Fruit fly (Drosophila melanogaster) whole organism, prepupa: ENCODE data around the gene Cpr65Ax1.

Experiments
- Blimp-1 ChIP-seq: fragments of 200-800 bp; sonication (Bioruptor generic); optimal IDR thresholded peaks from 3 replicates; lab custom pipeline; 2017; ENCODE audit warnings: missing biosample characterization, missing genetic modification characterization, mild to moderate bottlenecking, moderate library complexity, missing genetic modification reagents
- CG10669 ChIP-seq: fragments of 200-800 bp; sonication (Bioruptor generic); optimal IDR thresholded peaks from 3 replicates; lab custom pipeline; 2018; ENCODE audit warnings: missing biosample characterization, mild to moderate bottlenecking, missing genetic modification characterization, moderate library complexity
- CG11294 ChIP-seq: fragments of 200-800 bp; sonication (Bioruptor generic); IDR thresholded peaks from 2 replicates; pipeline ENCODE4 v1.3.6; 2022; ENCODE audit warnings: missing biosample characterization, missing genetic modification characterization
- CG11762 ChIP-seq: fragments of 200-800 bp; sonication (Bioruptor generic); optimal IDR thresholded peaks from 3 replicates; lab custom pipeline; 2016; ENCODE audit warnings: missing biosample characterization, missing genetic modification characterization; ENCODE audit not compliant: insufficient read depth
- CG15336 ChIP-seq: fragments of 200-800 bp; sonication (Bioruptor generic); IDR thresholded peaks from 2 replicates; pipeline ENCODE4 v1.3.6; 2022; ENCODE audit warnings: missing biosample characterization, missing genetic modification characterization
- CG1621 ChIP-seq: fragments of 200-800 bp; sonication (Bioruptor generic); optimal IDR thresholded peaks from 3 replicates; lab custom pipeline; 2018; ENCODE audit warnings: missing biosample characterization, mild to moderate bottlenecking, missing genetic modification characterization
- CG16779 ChIP-seq: fragments of 200-800 bp; sonication (Bioruptor generic); optimal IDR thresholded peaks from 3 replicates; lab custom pipeline; 2017; ENCODE audit warnings: missing biosample characterization, mild to moderate bottlenecking, missing genetic modification characterization
- CG3032 ChIP-seq: fragments of 200-800 bp; optimal IDR thresholded peaks from 2 replicates; lab custom pipeline; 2019; ENCODE audit warnings: missing biosample characterization, mild to moderate bottlenecking, missing genetic modification characterization, moderate library complexity
- CG31627 ChIP-seq: fragments of 200-800 bp; sonication (Bioruptor generic); optimal IDR thresholded peaks from 3 replicates; lab custom pipeline; 2016; ENCODE audit warnings: missing biosample characterization, missing genetic modification characterization
- CG32006 ChIP-seq: fragments of 200-800 bp; sonication (Bioruptor generic); optimal IDR thresholded peaks from 3 replicates; lab custom pipeline; 2017; ENCODE audit warnings: missing biosample characterization, mild to moderate bottlenecking, missing genetic modification characterization
- CG34406 ChIP-seq: fragments of 200-800 bp; sonication (Bioruptor generic); optimal IDR thresholded peaks from 3 replicates; lab custom pipeline; 2016; ENCODE audit warnings: missing biosample characterization, missing genetic modification characterization
- CG3919 ChIP-seq: fragments of 200-800 bp; sonication (Bioruptor generic); optimal IDR thresholded peaks from 3 replicates; lab custom pipeline; 2016; ENCODE audit warnings: missing biosample characterization, missing genetic modification characterization
- CG4318 ChIP-seq: fragments of 200-800 bp; sonication (Bioruptor generic); optimal IDR thresholded peaks from 3 replicates; lab custom pipeline; 2017; ENCODE audit warnings: missing biosample characterization, mild to moderate bottlenecking, missing genetic modification characterization
- CG6163 ChIP-seq: fragments of 200-800 bp; sonication (Bioruptor generic); IDR thresholded peaks from 3 replicates; pipeline ENCODE4 v1.3.6; 2022; ENCODE audit warnings: missing biosample characterization, missing genetic modification characterization
- CG6276 ChIP-seq: fragments of 200-800 bp; sonication (Bioruptor generic); optimal IDR thresholded peaks from 2 replicates; lab custom pipeline; 2017; ENCODE audit warnings: missing biosample characterization, mild to moderate bottlenecking, missing genetic modification characterization
- CG6792 ChIP-seq: fragments of 200-800 bp; sonication (Bioruptor generic); optimal IDR thresholded peaks from 3 replicates; lab custom pipeline; 2016; ENCODE audit warnings: missing biosample characterization, missing genetic modification characterization
- CG6808 ChIP-seq: fragments of 200-800 bp; sonication (Bioruptor generic); optimal IDR thresholded peaks from 3 replicates; lab custom pipeline; 2017; ENCODE audit warnings: missing biosample characterization, missing genetic modification characterization, mild to moderate bottlenecking, moderate library complexity, missing genetic modification reagents
- CG6854 ChIP-seq: fragments of 200-800 bp; sonication (Bioruptor generic); optimal IDR thresholded peaks from 2 replicates; lab custom pipeline; 2017; ENCODE audit warnings: missing biosample characterization, mild to moderate bottlenecking, missing genetic modification characterization
- CG7368 ChIP-seq: fragments of 200-800 bp; sonication (Bioruptor generic); optimal IDR thresholded peaks from 3 replicates; lab custom pipeline; 2016; ENCODE audit warnings: missing biosample characterization, missing genetic modification characterization
- CG8319 ChIP-seq: fragments of 200-800 bp; sonication (Bioruptor generic); optimal IDR thresholded peaks from 3 replicates; lab custom pipeline; 2016; ENCODE audit warnings: missing biosample characterization, missing genetic modification characterization
- CG8632 ChIP-seq: fragments of 200-800 bp; sonication (Bioruptor generic); optimal IDR thresholded peaks from 3 replicates; lab custom pipeline; 2016; ENCODE audit warnings: missing biosample characterization, missing genetic modification characterization
- Eip75B ChIP-seq: fragments of 200-800 bp; sonication (Bioruptor generic); optimal IDR thresholded peaks from 3 replicates; lab custom pipeline; 2016; ENCODE audit warnings: missing biosample characterization, missing genetic modification characterization
- Eip78C ChIP-seq: fragments of 200-800 bp; sonication (Bioruptor generic); peaks from one replicate; lab custom pipeline; 2016; ENCODE audit warnings: missing biosample characterization, missing genetic modification characterization
- Ets21C ChIP-seq: fragments of 200-800 bp; sonication (Bioruptor generic); optimal IDR thresholded peaks from 3 replicates; lab custom pipeline; 2016; ENCODE audit warnings: missing biosample characterization, missing genetic modification characterization
- Ets96B ChIP-seq: fragments of 200-800 bp; optimal IDR thresholded peaks from 2 replicates; lab custom pipeline; 2019; ENCODE audit warnings: missing biosample characterization, mild to moderate bottlenecking, missing genetic modification characterization, moderate library complexity
- Hr38 ChIP-seq: sonication (Bioruptor generic); optimal IDR thresholded peaks from 2 replicates; lab custom pipeline; 2016; ENCODE audit warnings: missing biosample characterization, missing genetic modification characterization
- Hr39 ChIP-seq: fragments of 200-800 bp; sonication (Bioruptor generic); optimal IDR thresholded peaks from 2 replicates; lab custom pipeline; 2016; ENCODE audit warnings: missing biosample characterization, missing genetic modification characterization
- Hr4 ChIP-seq: fragments of 200-800 bp; sonication (Bioruptor generic); optimal IDR thresholded peaks from 3 replicates; lab custom pipeline; 2016; ENCODE audit warnings: missing biosample characterization, missing genetic modification characterization
- Lpt ChIP-seq: fragments of 200-800 bp; sonication (Bioruptor generic); optimal IDR thresholded peaks from 3 replicates; lab custom pipeline; 2016; ENCODE audit warnings: missing biosample characterization, missing genetic modification characterization
- OdsH ChIP-seq: fragments of 200-800 bp; sonication (Bioruptor generic); optimal IDR thresholded peaks from 3 replicates; lab custom pipeline; 2016; ENCODE audit warnings: missing biosample characterization, missing genetic modification characterization
- Sox102F ChIP-seq: fragments of 200-800 bp; sonication (Bioruptor generic); optimal IDR thresholded peaks from 2 replicates; lab custom pipeline; 2016; ENCODE audit warnings: missing biosample characterization, mild to moderate bottlenecking, missing genetic modification characterization
- Sox15 ChIP-seq: fragments of 200-800 bp; sonication (Bioruptor generic); optimal IDR thresholded peaks from 3 replicates; lab custom pipeline; 2016; ENCODE audit warnings: missing biosample characterization, missing genetic modification characterization
- achi ChIP-seq: fragments of 200-800 bp; sonication (Bioruptor generic); optimal IDR thresholded peaks from 3 replicates; lab custom pipeline; 2016; ENCODE audit warnings: missing biosample characterization, missing genetic modification characterization
- acj6 ChIP-seq: fragments of 200-800 bp; sonication (Bioruptor generic); optimal IDR thresholded peaks from 3 replicates; lab custom pipeline; 2016; ENCODE audit warnings: missing biosample characterization, missing genetic modification characterization
- cyc ChIP-seq: fragments of 200-800 bp; sonication (Bioruptor generic); optimal IDR thresholded peaks from 3 replicates; lab custom pipeline; 2016; ENCODE audit warnings: missing biosample characterization, missing genetic modification characterization
- dsx ChIP-seq: fragments of 200-800 bp; optimal IDR thresholded peaks from 3 replicates; lab custom pipeline; 2019; ENCODE audit warnings: missing biosample characterization, mild to moderate bottlenecking, missing genetic modification characterization, moderate library complexity; ENCODE audit not compliant: poor library complexity, severe bottlenecking
- eg ChIP-seq: fragments of 200-800 bp; sonication (Bioruptor generic); IDR thresholded peaks from 3 replicates; pipeline ENCODE4 v1.3.6; 2022; ENCODE audit warnings: missing biosample characterization, missing genetic modification characterization
- esn ChIP-seq: fragments of 200-800 bp; sonication (Bioruptor generic); optimal IDR thresholded peaks from 2 replicates; lab custom pipeline; 2016; ENCODE audit warnings: missing biosample characterization, mild to moderate bottlenecking, missing genetic modification characterization, moderate library complexity
- fd59A ChIP-seq: fragments of 200-800 bp; sonication (Bioruptor generic); optimal IDR thresholded peaks from 2 replicates; lab custom pipeline; 2017; ENCODE audit warnings: missing biosample characterization, mild to moderate bottlenecking, missing genetic modification characterization, missing genetic modification reagents
- fkh ChIP-seq: fragments of 200-800 bp; sonication (Bioruptor generic); optimal IDR thresholded peaks from 3 replicates; lab custom pipeline; 2017; ENCODE audit warnings: missing biosample characterization, mild to moderate bottlenecking, missing genetic modification characterization, moderate library complexity
- lz ChIP-seq: fragments of 200-800 bp; sonication (Bioruptor generic); optimal IDR thresholded peaks from 3 replicates; lab custom pipeline; 2016; ENCODE audit warnings: missing biosample characterization, missing genetic modification characterization
- net ChIP-seq: fragments of 200-800 bp; sonication (Bioruptor generic); optimal IDR thresholded peaks from 3 replicates; lab custom pipeline; 2016; ENCODE audit warnings: missing biosample characterization, missing genetic modification characterization
- salr ChIP-seq, 2 experiments: fragments of 200-800 bp; sonication (Bioruptor generic); optimal IDR thresholded peaks; 3 replicates each; lab custom pipeline; 2016 to 2018; ENCODE audit warnings: missing biosample characterization in 2 of 2, missing genetic modification characterization in 2 of 2, mild to moderate bottlenecking in 1 of 2
- ss ChIP-seq, 2 experiments: fragments of 200-800 bp; sonication (Bioruptor generic); optimal IDR thresholded peaks; 2 replicates in 1 of 2; 3 replicates in 1 of 2; lab custom pipeline; 2017 to 2018; ENCODE audit warnings: mild to moderate bottlenecking in 2 of 2, missing biosample characterization in 2 of 2, missing genetic modification characterization in 2 of 2, moderate library complexity in 1 of 2
- svp ChIP-seq: fragments of 200-800 bp; sonication (Bioruptor generic); peaks from one replicate; lab custom pipeline; 2016; ENCODE audit warnings: missing biosample characterization, missing genetic modification characterization
- topi ChIP-seq: fragments of 200-800 bp; sonication (Bioruptor generic); optimal IDR thresholded peaks from 3 replicates; lab custom pipeline; 2016; ENCODE audit warnings: missing biosample characterization, missing genetic modification characterization
- vri ChIP-seq: fragments of 200-800 bp; sonication (Bioruptor generic); optimal IDR thresholded peaks from 3 replicates; lab custom pipeline; 2016; ENCODE audit warnings: missing biosample characterization, mild to moderate bottlenecking, missing genetic modification characterization

Gene Cpr65Ax1

dm6 chr3L:6157327-6158032 lies 9.7 kb upstream of the Cpr65Ax1 start, which contains the start of gene CG13297:
CG13297 (minus strand) TSS chr3L:6157377.
- no peak for TF ChIP-seq CG3032 (tag; lab: Kevin White, UChicago)
- TF ChIP-seq Eip78C (GFP tag; lab: Kevin White, UChicago), result peak; percentile 34
- TF ChIP-seq CG1621 (tag; lab: Kevin White, UChicago), result no peak
- TF ChIP-seq svp (GFP tag; lab: Kevin White, UChicago), result no peak
- peak; percentile 14 for TF ChIP-seq CG32006
- TF ChIP-seq CG6792 (GFP tag; lab: Kevin White, UChicago), result no peak
- no peak for TF ChIP-seq net (GFP tag; lab: Kevin White, UChicago)
- TF ChIP-seq CG15336 (GFP tag; lab: Robert Waterston, UW), result no peak
- peak; percentile 33 for TF ChIP-seq CG6276 (GFP tag; lab: Kevin White, UChicago)

dm6 chr3L:6154951-6155394 lies 7.2 kb upstream of the Cpr65Ax1 start:
- no peak for TF ChIP-seq Hr4 (GFP tag; lab: Kevin White, UChicago)
- TF ChIP-seq Eip78C (GFP tag; lab: Kevin White, UChicago), result peak; percentile 73
- no peak for TF ChIP-seq OdsH
- TF ChIP-seq CG3919 (GFP tag; lab: Kevin White, UChicago), result peak; percentile 37
- TF ChIP-seq CG3032 (tag; lab: Kevin White, UChicago), result peak; percentile 42
- TF ChIP-seq Blimp-1 (GFP tag; lab: Kevin White, UChicago), result peak; percentile 16
- TF ChIP-seq Sox15 (GFP tag; lab: Kevin White, UChicago), result no peak
- peak; percentile 86 for TF ChIP-seq CG6808
- peak; percentile 76 for TF ChIP-seq CG6276 (GFP tag; lab: Kevin White, UChicago)
- no peak for TF ChIP-seq achi (GFP tag; lab: Kevin White, UChicago)
- TF ChIP-seq Eip75B (GFP tag; lab: Kevin White, UChicago), result peak; percentile 53
- no peak for TF ChIP-seq Sox102F (GFP tag; lab: Kevin White, UChicago)
- TF ChIP-seq net (GFP tag; lab: Kevin White, UChicago), result peak; percentile 59
- TF ChIP-seq topi (GFP tag; lab: Kevin White, UChicago), result no peak
- TF ChIP-seq CG31627 (GFP tag; lab: Kevin White, UChicago), result no peak
- TF ChIP-seq Ets96B (tag; lab: Kevin White, UChicago), result peak; percentile 37
- no peak for TF ChIP-seq CG8319 (GFP tag; lab: Kevin White, UChicago)
- peak; percentile 49 for TF ChIP-seq CG8632 (GFP tag; lab: Kevin White, UChicago)
- TF ChIP-seq CG6163, result peak; percentile 82
- TF ChIP-seq dsx (GFP tag; lab: Kevin White, UChicago), result peak; percentile 62
- TF ChIP-seq vri (GFP tag; lab: Kevin White, UChicago), result no peak
- peak; percentile 65 for TF ChIP-seq CG15336 (GFP tag; lab: Robert Waterston, UW)
- no peak for TF ChIP-seq svp (GFP tag; lab: Kevin White, UChicago)
- no peak for TF ChIP-seq CG34406
- no peak for TF ChIP-seq Hr39 (GFP tag; lab: Kevin White, UChicago)
- TF ChIP-seq ss (GFP tag; optimal IDR thresholded peaks at IDR 0.05; lab: Kevin White, UChicago), result peak; percentile 83 to 93
- TF ChIP-seq cyc (GFP tag; lab: Kevin White, UChicago), result no peak
- TF ChIP-seq CG11762, result peak; percentile 30
- no peak for TF ChIP-seq esn
- no peak for TF ChIP-seq salr (GFP tag; optimal IDR thresholded peaks at IDR 0.05; lab: Kevin White, UChicago)
- no peak for TF ChIP-seq Ets21C (GFP tag; lab: Kevin White, UChicago)
- no peak for TF ChIP-seq lz
- no peak for TF ChIP-seq acj6
- TF ChIP-seq CG4318 (GFP tag; lab: Kevin White, UChicago), result no peak
- TF ChIP-seq CG10669 (GFP tag; lab: Kevin White, UChicago), result peak; percentile 25
- TF ChIP-seq CG6792 (GFP tag; lab: Kevin White, UChicago), result peak; percentile 12
- TF ChIP-seq fd59A, result peak; percentile 20
- peak; percentile 63 for TF ChIP-seq CG16779 (tag; lab: Kevin White, UChicago)
- no peak for TF ChIP-seq fkh (GFP tag; lab: Kevin White, UChicago)
- TF ChIP-seq Lpt (GFP tag; lab: Kevin White, UChicago), result peak; percentile 31
- peak; percentile 84 for TF ChIP-seq eg (GFP tag; lab: Robert Waterston, UW)
- TF ChIP-seq CG1621 (tag; lab: Kevin White, UChicago), result peak; percentile 57
- TF ChIP-seq CG6854, result no peak
- no peak for TF ChIP-seq Hr38 (GFP tag; lab: Kevin White, UChicago)
- TF ChIP-seq CG7368 (GFP tag; lab: Kevin White, UChicago), result peak; percentile 51
- TF ChIP-seq CG11294 (GFP tag; lab: Robert Waterston, UW), result no peak
